Worm (Caenorhabditis elegans): ENCODE data around the gene ZK1127.12.
"Not testable (repeated sequence)": the region's sequence is repeated elsewhere in the genome, so short reads cannot be mapped to it uniquely, and the experiment has no call there.

Gene ZK1127.12

ce11 chrII:7072315-7072589 lies 20.4 kb downstream of the ZK1127.12 start, which contains the start of gene kars-1:
Gene kars-1 (minus strand): TSS chrII:7072415.
- TF ChIP-seq hmg-4 (GFP tag; optimal IDR thresholded peaks at IDR 0.05) (no peak), tbx-37 (GFP tag; conservative IDR thresholded peaks at IDR 0.05) (no peak), sea-1 (GFP tag; conservative IDR thresholded peaks at IDR 0.05) (no peak), F13C5.2 (tag; optimal IDR thresholded peaks at IDR 0.05) (no peak)

ce11 chrII:7072590-7073536 lies 21.0 kb downstream of the ZK1127.12 start:
- TF ChIP-seq hnd-1 (tag; optimal IDR thresholded peaks at IDR 0.05) = peak; percentile 5
- peak; percentile 5 for TF ChIP-seq ceh-13 (GFP tag; optimal IDR thresholded peaks at IDR 0.05)
- TF ChIP-seq tbx-37 (GFP tag; conservative IDR thresholded peaks at IDR 0.05) = 0 out of 2 replicates have a peak, but pooled peaks have one; percentile 19
- TF ChIP-seq ama-1 (optimal IDR thresholded peaks at IDR 0.05) = no peak
- peak; percentile 18 for TF ChIP-seq ets-7 (tag; optimal IDR thresholded peaks at IDR 0.05)
- TF ChIP-seq ceh-36 (tag; optimal IDR thresholded peaks at IDR 0.05) = no peak
- TF ChIP-seq F13C5.2 (tag; optimal IDR thresholded peaks at IDR 0.05) = no peak

ce11 chrII:7073537-7073913 lies 21.6 kb downstream of the ZK1127.12 start, which contains the start of gene kat-1:
Gene kat-1 (plus strand): TSS chrII:7073814.
- no peak for TF ChIP-seq pes-1 (GFP tag; IDR thresholded peaks at IDR 0.05)
- TF ChIP-seq sea-1 (GFP tag; conservative IDR thresholded peaks at IDR 0.05) = no peak
- TF ChIP-seq F13C5.2 (tag; optimal IDR thresholded peaks at IDR 0.05) = no peak
- no peak for TF ChIP-seq tbx-11 (GFP tag; IDR thresholded peaks at IDR 0.05)

ce11 chrII:7075564-7076228 lies 23.8 kb downstream of the ZK1127.12 start, which contains the start of gene T02G5.7:
Gene T02G5.7 (plus strand): TSS chrII:7075614.
- TF ChIP-seq tbx-11 (GFP tag; IDR thresholded peaks at IDR 0.05) = no peak
- no peak for TF ChIP-seq ceh-36 (tag; optimal IDR thresholded peaks at IDR 0.05)
- TF ChIP-seq tbx-37 (GFP tag; conservative IDR thresholded peaks at IDR 0.05) = no peak
- no peak for TF ChIP-seq ets-7 (tag; optimal IDR thresholded peaks at IDR 0.05)
- TF ChIP-seq flt-1 (GFP tag; IDR thresholded peaks at IDR 0.05) = no peak
- TF ChIP-seq ceh-13 (GFP tag; optimal IDR thresholded peaks at IDR 0.05) = no peak
- TF ChIP-seq pes-1 (GFP tag; IDR thresholded peaks at IDR 0.05) = no peak
- TF ChIP-seq hmbx-1 (tag; optimal IDR thresholded peaks at IDR 0.05) = no peak
- no peak for TF ChIP-seq tra-4 (tag; optimal IDR thresholded peaks at IDR 0.05)
- no peak for TF ChIP-seq F13C5.2 (tag; optimal IDR thresholded peaks at IDR 0.05)

- not testable (repeated sequence) for TF ChIP-seq tra-4 (tag; optimal IDR thresholded peaks at IDR 0.05); pes-1 (GFP tag; IDR thresholded peaks at IDR 0.05); tbx-11 (GFP tag; IDR thresholded peaks at IDR 0.05)
Measured at ce11 chrII:7084021-7084420, 32.1 kb downstream of the ZK1127.12 start, which contains the start of the genes T02G5.14 and T02G5.15. Gene T02G5.14 (plus strand): TSS chrII:7084321. Gene T02G5.15 (plus strand): TSS chrII:7084321.

- no peak for TF ChIP-seq ceh-13 (GFP tag; optimal IDR thresholded peaks at IDR 0.05)
- TF ChIP-seq F13C5.2 (tag; optimal IDR thresholded peaks at IDR 0.05) = no peak
- TF ChIP-seq tbx-11 (GFP tag; IDR thresholded peaks at IDR 0.05) = no peak
- TF ChIP-seq hnd-1 (tag; optimal IDR thresholded peaks at IDR 0.05) = no peak
- no peak for TF ChIP-seq flt-1 (GFP tag; IDR thresholded peaks at IDR 0.05)
- TF ChIP-seq B0310.2 (tag; optimal IDR thresholded peaks at IDR 0.05) = no peak
- no peak for TF ChIP-seq pes-1 (GFP tag; IDR thresholded peaks at IDR 0.05)
- TF ChIP-seq hmbx-1 (tag; optimal IDR thresholded peaks at IDR 0.05) = no peak
- no peak for TF ChIP-seq hmg-4 (GFP tag; optimal IDR thresholded peaks at IDR 0.05)
- TF ChIP-seq ama-1 (optimal IDR thresholded peaks at IDR 0.05) = no peak
Measured at ce11 chrII:7090085-7090484, 38.2 kb downstream of the ZK1127.12 start.

- TF ChIP-seq ama-1 (optimal IDR thresholded peaks at IDR 0.05) (no peak), ceh-13 (GFP tag; optimal IDR thresholded peaks at IDR 0.05) (no peak), scrt-1 (GFP tag; IDR thresholded peaks at IDR 0.05) (no peak), sea-1 (GFP tag; conservative IDR thresholded peaks at IDR 0.05) (no peak), pes-1 (GFP tag; IDR thresholded peaks at IDR 0.05) (0 out of 2 replicates have a peak, but pooled peaks have one; percentile 4), ets-7 (tag; optimal IDR thresholded peaks at IDR 0.05) (no peak), F13C5.2 (tag; optimal IDR thresholded peaks at IDR 0.05) (no peak), ceh-36 (tag; optimal IDR thresholded peaks at IDR 0.05) (no peak), aly-1 (tag; optimal IDR thresholded peaks at IDR 0.05) (no peak), tbx-11 (GFP tag; IDR thresholded peaks at IDR 0.05) (no peak; the same call in 1 of the 2 replicates), tra-4 (tag; optimal IDR thresholded peaks at IDR 0.05) (no peak), B0310.2 (tag; optimal IDR thresholded peaks at IDR 0.05) (no peak), tbx-37 (GFP tag; conservative IDR thresholded peaks at IDR 0.05) (no peak), hnd-1 (tag; optimal IDR thresholded peaks at IDR 0.05) (no peak), hmg-4 (GFP tag; optimal IDR thresholded peaks at IDR 0.05) (peak; percentile 44)
Measured at ce11 chrII:7090852-7091251, 39.0 kb downstream of the ZK1127.12 start.

ce11 chrII:7093339-7093821 lies 41.5 kb downstream of the ZK1127.12 start, which contains the start of gene T02G5.3:
Gene T02G5.3 (plus strand): TSS chrII:7093389.
- TF ChIP-seq pes-1 (GFP tag; IDR thresholded peaks at IDR 0.05) = no peak
- TF ChIP-seq B0310.2 (tag; optimal IDR thresholded peaks at IDR 0.05) = peak; percentile 19
- 0 out of 2 replicates have a peak, but pooled peaks have one; percentile 18 for TF ChIP-seq sea-1 (GFP tag; conservative IDR thresholded peaks at IDR 0.05)

Data from whole organism, early embryonic.